Fruit fly (Drosophila melanogaster) whole organism, embryonic: ENCODE data around the gene CG42656.

Experiments used
- CG3995 ChIP-seq: fragments of 200-800 bp; sonication (Bioruptor generic); optimal IDR thresholded peaks from 3 replicates; lab custom pipeline; 2016; ENCODE audit warnings: missing biosample characterization, missing genetic modification characterization
- CG8478 ChIP-seq: fragments of >200 bp; optimal IDR thresholded peaks from 2 replicates; lab custom pipeline; 2018
- tio ChIP-seq: fragments of 200-800 bp; sonication (Bioruptor generic); optimal IDR thresholded peaks from 2 replicates; lab custom pipeline; 2017; ENCODE audit warnings: missing biosample characterization, missing genetic modification characterization, inconsistent platforms

DNA sequence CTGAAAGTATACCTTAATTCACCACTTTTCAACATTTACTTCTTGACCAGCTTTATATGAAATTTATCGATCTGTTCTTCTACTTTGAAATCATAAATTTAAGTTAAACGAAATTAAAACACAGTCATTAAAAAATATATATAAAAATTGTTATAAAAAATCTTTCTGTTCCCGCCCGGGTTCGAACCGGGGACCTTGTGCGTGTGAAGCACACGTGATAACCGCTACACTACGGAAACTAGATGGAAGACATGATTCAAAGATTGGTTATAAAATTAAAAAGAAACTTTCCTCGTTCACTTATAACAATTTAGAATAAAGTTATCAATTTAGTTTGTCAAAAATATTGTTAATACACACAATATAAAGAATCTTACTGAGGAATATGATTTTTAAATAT, 21.2 kb downstream of the CG42656 start:
- TF ChIP-seq CG3995 (GFP tag; lab: Kevin White, UChicago): no peak
- no peak for TF ChIP-seq tio (GFP tag; lab: Kevin White, UChicago)
- no peak for TF ChIP-seq CG8478
